Worm (Caenorhabditis elegans) whole organism, L1 larva: ENCODE results near the gene dpy-10.

ENCODE experiments used
- C04F5.9 ChIP-seq: sonication (generic microtip); optimal IDR thresholded peaks from 2 replicates; lab custom pipeline; 2016; ENCODE audit warnings: missing genetic modification characterization, missing compliant biosample characterization
- alr-1 ChIP-seq: fragments of 200-800 bp; sonication (Bioruptor generic); optimal IDR thresholded peaks from 2 replicates; lab custom pipeline; 2018; ENCODE audit warnings: borderline replicate concordance, mild to moderate bottlenecking, missing genetic modification characterization, missing compliant biosample characterization
- blmp-1 ChIP-seq: fragments of 150-350 bp; optimal IDR thresholded peaks from 2 replicates; lab custom pipeline; 2014; ENCODE audit warnings: missing biosample characterization, missing genetic modification characterization
- ceh-8 ChIP-seq: fragments of 200-800 bp; sonication (Bioruptor generic); optimal IDR thresholded peaks from 2 replicates; lab custom pipeline; 2018; ENCODE audit warnings: mild to moderate bottlenecking, missing genetic modification characterization, moderate library complexity, missing compliant biosample characterization
- ces-1 ChIP-seq: fragments of 150-350 bp; optimal IDR thresholded peaks from 2 replicates; lab custom pipeline; 2014; ENCODE audit warnings: missing biosample characterization, missing genetic modification reagents, missing genetic modification characterization
- dsc-1 ChIP-seq: sonication (generic microtip); optimal IDR thresholded peaks from 2 replicates; lab custom pipeline; 2016; ENCODE audit warnings: mild to moderate bottlenecking, missing genetic modification characterization, missing compliant biosample characterization
- efl-1 ChIP-seq, 4 experiments: fragments of 150-350 bp; optimal IDR thresholded peaks in 3 of 4; peaks in 1 of 4; 1 replicate in 1 of 4; 2 replicates in 3 of 4; lab custom pipeline; 2014; ENCODE audit warnings: missing biosample characterization in 2 of 4, missing genetic modification characterization in 2 of 4, missing genetic modification reagents in 2 of 4
- egl-13 ChIP-seq: sonication (generic microtip); optimal IDR thresholded peaks from 2 replicates; lab custom pipeline; 2016; ENCODE audit warnings: missing genotype, missing genetic modification reagents, missing genetic modification characterization, missing compliant biosample characterization
- elt-2 ChIP-seq: sonication (generic microtip); optimal IDR thresholded peaks from 2 replicates; lab custom pipeline; 2016; ENCODE audit warnings: missing genetic modification characterization, mild to moderate bottlenecking, inconsistent platforms, missing compliant biosample characterization, missing genetic modification reagents
- hlh-17 ChIP-seq: fragments of 200-800 bp; sonication (Bioruptor generic); optimal IDR thresholded peaks from 2 replicates; lab custom pipeline; 2018; ENCODE audit warnings: missing genetic modification characterization, mild to moderate bottlenecking, missing compliant biosample characterization, moderate library complexity, borderline replicate concordance
- hlh-4 ChIP-seq: sonication (generic microtip); optimal IDR thresholded peaks from 2 replicates; lab custom pipeline; 2016; ENCODE audit warnings: mild to moderate bottlenecking, missing genetic modification characterization, missing compliant biosample characterization
- hpl-2 ChIP-seq: fragments of 150-350 bp; optimal IDR thresholded peaks from 2 replicates; lab custom pipeline; 2014; ENCODE audit warnings: missing biosample characterization, missing genetic modification reagents, missing genetic modification characterization
- irx-1 ChIP-seq: sonication (generic microtip); optimal IDR thresholded peaks from 2 replicates; lab custom pipeline; 2016; ENCODE audit warnings: missing genetic modification characterization, missing compliant biosample characterization
- isw-1 ChIP-seq: fragments of 200-800 bp; sonication (Bioruptor generic); IDR thresholded peaks from 2 replicates; pipeline ENCODE4 v1.3.6; 2022; ENCODE audit warnings: missing genetic modification characterization, missing compliant biosample characterization
- lin-14 ChIP-seq: fragments of 200-800 bp; sonication (Bioruptor generic); optimal IDR thresholded peaks from 2 replicates; lab custom pipeline; 2018; ENCODE audit warnings: mild to moderate bottlenecking, missing genetic modification characterization, moderate library complexity, missing compliant biosample characterization
- lin-15B ChIP-seq: fragments of 150-350 bp; sonication (generic microtip); optimal IDR thresholded peaks from 3 replicates; lab custom pipeline; 2014; ENCODE audit warnings: missing biosample characterization, missing genetic modification characterization
- lin-39 ChIP-seq: fragments of 150-350 bp; optimal IDR thresholded peaks from 2 replicates; lab custom pipeline; 2014; ENCODE audit warnings: missing biosample characterization, missing genetic modification reagents, missing genetic modification characterization
- lsy-2 ChIP-seq, 2 experiments: fragments of 150-350 bp; optimal IDR thresholded peaks; 2 replicates each; lab custom pipeline; 2014; ENCODE audit warnings: missing biosample characterization in 2 of 2, missing genetic modification characterization in 2 of 2
- mab-9 ChIP-seq: fragments of 200-800 bp; sonication (Bioruptor generic); IDR thresholded peaks from 2 replicates; pipeline ENCODE4 v1.3.6; 2022; ENCODE audit warnings: missing genetic modification reagents, missing genetic modification characterization, missing compliant biosample characterization
- mef-2 ChIP-seq: fragments of 150-350 bp; optimal IDR thresholded peaks from 2 replicates; lab custom pipeline; 2014; ENCODE audit warnings: missing biosample characterization, missing genetic modification characterization
- nhr-11 ChIP-seq: fragments of 150-350 bp; optimal IDR thresholded peaks from 2 replicates; lab custom pipeline; 2014; ENCODE audit warnings: missing biosample characterization, missing genetic modification characterization
- nhr-19 ChIP-seq: fragments of 200-800 bp; sonication (Bioruptor generic); conservative IDR thresholded peaks from 2 replicates; pipeline ENCODE4 v1.3.6; 2022; ENCODE audit warnings: missing genetic modification characterization, missing compliant biosample characterization
- nhr-20 ChIP-seq: sonication (generic microtip); optimal IDR thresholded peaks from 2 replicates; lab custom pipeline; 2016; ENCODE audit warnings: mild to moderate bottlenecking, missing genetic modification characterization, missing compliant biosample characterization
- nhr-237 ChIP-seq: fragments of 150-350 bp; optimal IDR thresholded peaks from 2 replicates; lab custom pipeline; 2014; ENCODE audit warnings: missing biosample characterization, missing genetic modification characterization
- nhr-71 ChIP-seq: sonication (generic microtip); optimal IDR thresholded peaks from 2 replicates; lab custom pipeline; 2016; ENCODE audit warnings: mild to moderate bottlenecking, missing genetic modification characterization, moderate library complexity, missing compliant biosample characterization
- nhr-84 ChIP-seq: sonication (generic microtip); optimal IDR thresholded peaks from 2 replicates; lab custom pipeline; 2017; ENCODE audit warnings: missing biosample characterization, missing genetic modification characterization
- nhr-85 ChIP-seq: sonication (generic microtip); peaks from one replicate; lab custom pipeline; 2016; ENCODE audit warnings: missing genetic modification characterization, inconsistent platforms, missing compliant biosample characterization
- rnt-1 ChIP-seq: sonication (generic microtip); optimal IDR thresholded peaks from 2 replicates; lab custom pipeline; 2016; ENCODE audit warnings: mild to moderate bottlenecking, missing genetic modification characterization, moderate library complexity, missing compliant biosample characterization
- skn-1 ChIP-seq: fragments of 150-350 bp; optimal IDR thresholded peaks from 2 replicates; lab custom pipeline; 2014; ENCODE audit warnings: missing biosample characterization, missing genetic modification characterization
- snu-23 ChIP-seq: sonication (generic microtip); optimal IDR thresholded peaks from 2 replicates; lab custom pipeline; 2016; ENCODE audit warnings: missing genetic modification characterization, missing compliant biosample characterization
- sox-4 ChIP-seq: sonication (generic microtip); optimal IDR thresholded peaks from 2 replicates; lab custom pipeline; 2016; ENCODE audit warnings: missing genetic modification characterization, missing compliant biosample characterization
- swsn-7 ChIP-seq: sonication (generic microtip); optimal IDR thresholded peaks from 2 replicates; lab custom pipeline; 2016; ENCODE audit warnings: missing genetic modification characterization, missing compliant biosample characterization
- tbx-2 ChIP-seq: sonication (generic microtip); optimal IDR thresholded peaks from 2 replicates; lab custom pipeline; 2016; ENCODE audit warnings: missing genetic modification characterization, missing compliant biosample characterization
- tlp-1 ChIP-seq: fragments of 150-350 bp; optimal IDR thresholded peaks from 2 replicates; lab custom pipeline; 2014; ENCODE audit warnings: missing biosample characterization, missing genetic modification characterization
- unc-130 ChIP-seq: fragments of 150-350 bp; optimal IDR thresholded peaks from 2 replicates; lab custom pipeline; 2017; ENCODE audit warnings: missing biosample characterization, missing genetic modification characterization, inconsistent platforms
- unc-62 ChIP-seq: fragments of 150-350 bp; optimal IDR thresholded peaks from 2 replicates; lab custom pipeline; 2014; ENCODE audit warnings: missing biosample characterization, missing genetic modification reagents, missing genetic modification characterization
- ztf-4 ChIP-seq: fragments of 150-350 bp; optimal IDR thresholded peaks from 2 replicates; lab custom pipeline; 2014; ENCODE audit warnings: missing biosample characterization, missing genetic modification characterization

dpy-10 gene

DNA sequence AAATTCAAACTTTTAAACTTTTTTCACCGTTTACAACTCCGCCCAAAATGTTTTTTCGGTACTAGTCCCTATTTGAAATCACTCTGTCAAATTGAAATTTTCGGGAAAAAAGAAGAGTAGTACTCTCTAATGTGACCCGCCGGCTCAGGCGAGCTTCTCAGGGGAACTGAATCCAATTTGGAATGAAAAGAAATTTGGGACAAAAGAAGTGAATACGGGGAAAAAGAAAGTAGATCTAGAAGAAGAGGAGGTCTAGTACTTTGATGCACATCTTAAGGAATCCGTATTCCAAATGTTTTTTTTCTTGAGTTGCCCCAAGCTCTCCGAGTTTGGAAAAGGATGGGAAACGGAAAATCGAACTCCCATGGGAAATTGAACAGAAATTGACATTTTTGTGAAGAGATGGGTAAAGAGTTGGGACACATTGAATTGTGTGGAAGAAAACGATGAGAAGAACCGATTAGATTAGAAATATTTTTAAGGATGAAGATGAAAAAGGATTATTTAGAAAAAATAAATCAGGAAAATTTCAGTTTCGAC, 5.4 kb downstream of the dpy-10 start (continued):
- no peak for TF ChIP-seq unc-130 (tag; lab: Kevin White, UChicago)

DNA sequence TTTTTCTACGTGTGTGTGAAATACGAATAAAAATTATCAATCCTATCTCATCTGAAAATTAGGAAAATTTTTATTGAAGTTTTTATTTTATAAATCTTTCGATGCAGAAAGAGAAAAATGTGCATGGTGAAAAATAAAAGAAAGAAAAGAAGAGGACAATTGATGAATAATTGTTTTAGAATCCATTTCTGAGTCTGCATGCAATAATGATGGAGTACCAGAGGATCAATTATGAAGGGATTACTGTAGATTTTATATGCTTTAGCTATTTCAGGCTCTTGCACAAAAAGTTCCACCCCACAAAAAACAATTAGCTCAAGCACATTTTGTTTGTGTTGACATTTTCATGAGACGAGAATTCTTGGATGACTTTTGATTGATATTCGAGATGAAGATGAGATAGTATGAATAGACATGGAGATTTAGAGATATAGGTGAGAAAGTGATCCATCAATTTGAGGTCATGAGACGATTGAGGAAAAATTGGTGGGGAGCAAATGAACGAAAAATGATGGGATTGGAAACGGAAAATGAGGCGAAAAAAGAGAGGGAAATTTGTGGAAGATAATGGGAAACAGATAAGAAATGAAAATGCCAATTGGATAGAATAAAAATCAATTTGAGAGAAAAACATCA, 6.3 kb downstream of the dpy-10 start, which contains the start of gene rpy-1:
TSS of gene rpy-1 (minus strand) at position 51 of the 636 bp plus-strand sequence.
- TF ChIP-seq swsn-7 (tag; lab: Kevin White, UChicago), result no peak
- peak; percentile 22 for TF ChIP-seq ztf-4 (tag; lab: Kevin White, UChicago)
- TF ChIP-seq snu-23 (GFP tag; lab: Kevin White, UChicago), result peak; percentile 36
- no peak for TF ChIP-seq hpl-2
- no peak for TF ChIP-seq lin-15B (tag; lab: Kevin White, UChicago)
- peak; percentile 60 for TF ChIP-seq rnt-1 (tag; lab: Kevin White, UChicago)
- peak; percentile 58 for TF ChIP-seq dsc-1 (tag; lab: Kevin White, UChicago)
- no peak for TF ChIP-seq egl-13 (tag; lab: Kevin White, UChicago)
- TF ChIP-seq ces-1 (GFP tag; lab: Kevin White, UChicago), result no peak
- no peak for TF ChIP-seq ceh-8 (GFP tag; lab: Kevin White, UChicago)
- TF ChIP-seq irx-1 (tag; lab: Kevin White, UChicago), result no peak
- peak; percentile 21 for TF ChIP-seq nhr-20 (tag; lab: Kevin White, UChicago)
- TF ChIP-seq lsy-2 (tag; optimal IDR thresholded peaks at IDR 0.05; lab: Kevin White, UChicago), result peak; percentile 36 to 51
- no peak for TF ChIP-seq mef-2 (tag; lab: Kevin White, UChicago)
- no peak for TF ChIP-seq sox-4 (tag; lab: Kevin White, UChicago)
- TF ChIP-seq nhr-85, result peak; percentile 7
- no peak for TF ChIP-seq unc-62
- TF ChIP-seq mab-9 (GFP tag; lab: Robert Waterston, UW), result no peak
- no peak for TF ChIP-seq efl-1 (optimal IDR thresholded peaks at IDR 0.05; lab: Kevin White, UChicago)
- TF ChIP-seq efl-1 (GFP tag; optimal IDR thresholded peaks at IDR 0.05 in 1 of 2; lab: Kevin White, UChicago), result peak in 1 of 2 experiments; percentile 41
- TF ChIP-seq isw-1 (GFP tag; lab: Robert Waterston, UW), result no peak
- no peak for TF ChIP-seq nhr-237 (tag; lab: Kevin White, UChicago)
- peak; percentile 68 for TF ChIP-seq nhr-71 (tag; lab: Kevin White, UChicago)
- TF ChIP-seq lin-14 (GFP tag; lab: Kevin White, UChicago), result peak; percentile 76
- TF ChIP-seq nhr-19 (GFP tag; lab: Robert Waterston, UW), result 0 out of 2 replicates have a peak, but pooled peaks have one; percentile 13
- TF ChIP-seq blmp-1 (tag; lab: Kevin White, UChicago), result peak; percentile 9
- TF ChIP-seq lin-39 (tag; lab: Kevin White, UChicago), result peak; percentile 61

DNA sequence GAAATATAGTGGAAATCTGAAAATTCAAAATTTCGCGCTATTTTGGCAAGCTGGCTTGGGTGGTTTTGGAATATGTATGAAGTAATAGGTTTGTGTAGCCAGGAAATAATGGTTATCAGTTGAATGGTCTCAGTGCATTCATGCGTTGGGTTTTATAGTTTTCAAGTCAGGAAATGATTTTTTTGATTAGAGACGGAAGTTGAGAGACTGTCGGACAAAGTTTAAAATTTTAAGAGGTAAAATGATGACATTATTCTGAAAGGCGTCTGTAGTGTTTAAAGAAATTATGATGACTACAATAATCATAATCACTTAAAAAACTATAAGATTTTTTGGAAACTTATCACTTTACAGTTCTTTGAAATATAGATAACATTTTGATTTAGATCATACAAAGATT, 10.5 kb downstream of the dpy-10 start, which contains the start of gene C18H9.6:
TSS of gene C18H9.6 (minus strand) at position 129 of the 400 bp plus-strand sequence.
- no peak for TF ChIP-seq nhr-84 (tag; lab: Kevin White, UChicago)
- peak; percentile 86 for TF ChIP-seq elt-2

DNA sequence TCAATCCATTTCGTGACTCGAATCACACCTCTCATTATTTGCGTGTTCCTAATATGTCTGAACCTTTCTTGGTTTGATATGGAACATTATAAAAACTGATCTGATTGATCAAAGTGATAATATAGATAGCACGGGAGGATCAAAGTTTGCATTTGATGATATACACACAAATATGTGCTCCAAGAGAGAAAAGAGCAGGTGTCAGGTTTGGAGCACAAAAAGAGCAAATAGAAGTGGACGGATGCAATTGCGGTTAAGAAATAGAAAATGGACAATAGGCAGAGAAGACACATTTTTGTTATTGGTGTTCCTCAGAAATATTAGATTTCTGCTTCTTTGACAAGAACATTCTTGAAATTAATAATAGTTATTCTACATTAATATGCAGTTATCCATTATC, 13.2 kb downstream of the dpy-10 start, which contains the start of gene C18H9.1:
TSS of gene C18H9.1 (plus strand) at position 301 of the 400 bp plus-strand sequence.
- TF ChIP-seq hlh-4 (tag; lab: Kevin White, UChicago) (no peak), alr-1 (tag; lab: Kevin White, UChicago) (no peak), skn-1 (tag; lab: Kevin White, UChicago) (no peak), nhr-237 (tag; lab: Kevin White, UChicago) (no peak), hlh-17 (GFP tag; lab: Kevin White, UChicago) (no peak), efl-1 (optimal IDR thresholded peaks at IDR 0.05; lab: Kevin White, UChicago) (no peak), efl-1 (GFP tag; optimal IDR thresholded peaks at IDR 0.05 in 1 of 2; lab: Kevin White, UChicago) (no peak), dsc-1 (tag; lab: Kevin White, UChicago) (no peak), nhr-11 (tag; lab: Kevin White, UChicago) (no peak), C04F5.9 (tag; lab: Kevin White, UChicago) (no peak), tlp-1 (tag; lab: Kevin White, UChicago) (no peak), hpl-2 (no peak), tbx-2 (tag; lab: Kevin White, UChicago) (no peak)
